Fruit fly (Drosophila melanogaster) whole organism, embryonic: Measurements from ENCODE around the gene SmD1.

Experiments
- Atf6 ChIP-seq: fragments of 200-800 bp; sonication (Bioruptor generic); IDR thresholded peaks from 2 replicates; pipeline ENCODE4 v1.3.6; 2022; ENCODE audit warnings: missing biosample characterization, missing genetic modification characterization
- Bgb ChIP-seq: fragments of 200-800 bp; sonication (Bioruptor generic); IDR thresholded peaks from 2 replicates; pipeline ENCODE4 v1.3.6; 2022; ENCODE audit warnings: missing biosample characterization, missing genetic modification characterization; ENCODE audit not compliant: partially characterized antibody
- CG10979 ChIP-seq: fragments of 200-800 bp; sonication (Bioruptor generic); optimal IDR thresholded peaks from 2 replicates; lab custom pipeline; 2018; ENCODE audit warnings: missing biosample characterization, mild to moderate bottlenecking, missing genetic modification characterization, moderate library complexity
- CG11093 ChIP-seq: fragments of 200-800 bp; sonication (Bioruptor generic); IDR thresholded peaks from 3 replicates; pipeline ENCODE4 v1.3.6; 2022; ENCODE audit warnings: missing biosample characterization, missing genetic modification characterization
- CG14441 ChIP-seq: fragments of 200-800 bp; sonication (Bioruptor generic); IDR thresholded peaks from 2 replicates; pipeline ENCODE4 v1.3.6; 2022; ENCODE audit warnings: missing biosample characterization, missing genetic modification characterization
- CG14860 ChIP-seq: fragments of 200-800 bp; sonication (Bioruptor generic); IDR thresholded peaks from 3 replicates; pipeline ENCODE4 v1.3.6; 2022; ENCODE audit warnings: missing biosample characterization, missing genetic modification characterization; ENCODE audit not compliant: partially characterized antibody
- CG1603 ChIP-seq: fragments of 200-800 bp; sonication (Bioruptor generic); optimal IDR thresholded peaks from 2 replicates; lab custom pipeline; 2019; ENCODE audit warnings: missing biosample characterization, mild to moderate bottlenecking, missing genetic modification characterization, moderate library complexity
- CG16779 ChIP-seq: fragments of 200-800 bp; sonication (Bioruptor generic); IDR thresholded peaks from 2 replicates; pipeline ENCODE4 v1.3.6; 2022; ENCODE audit warnings: missing biosample characterization, missing genetic modification characterization
- CG17328 ChIP-seq: fragments of 200-800 bp; sonication (Bioruptor generic); IDR thresholded peaks from 2 replicates; pipeline ENCODE4 v1.3.6; 2022; ENCODE audit warnings: missing biosample characterization, missing genetic modification characterization
- CG17385 ChIP-seq: fragments of 200-800 bp; sonication (Bioruptor generic); optimal IDR thresholded peaks from 3 replicates; lab custom pipeline; 2018; ENCODE audit warnings: missing biosample characterization, mild to moderate bottlenecking, missing genetic modification characterization
- CG17912 ChIP-seq: fragments of 200-800 bp; sonication (Bioruptor generic); optimal IDR thresholded peaks from 2 replicates; lab custom pipeline; 2018; ENCODE audit warnings: missing biosample characterization, mild to moderate bottlenecking, missing genetic modification characterization
- CG18262 ChIP-seq: fragments of 200-800 bp; optimal IDR thresholded peaks from 3 replicates; lab custom pipeline; 2019; ENCODE audit warnings: missing biosample characterization, mild to moderate bottlenecking, missing genetic modification characterization, moderate library complexity
- CG1832 ChIP-seq: fragments of 200-800 bp; sonication (Bioruptor generic); optimal IDR thresholded peaks from 2 replicates; lab custom pipeline; 2017; ENCODE audit warnings: missing biosample characterization, mild to moderate bottlenecking, missing genetic modification characterization, inconsistent platforms
- CG2712 ChIP-seq: fragments of 200-800 bp; optimal IDR thresholded peaks from 3 replicates; lab custom pipeline; 2019; ENCODE audit warnings: missing biosample characterization, mild to moderate bottlenecking, missing genetic modification characterization, moderate library complexity
- CG4617 ChIP-seq: fragments of 200-800 bp; sonication (Bioruptor generic); optimal IDR thresholded peaks from 3 replicates; lab custom pipeline; 2016; ENCODE audit warnings: missing biosample characterization, missing genetic modification characterization, borderline replicate concordance
- CG6765 ChIP-seq: fragments of 200-800 bp; sonication (Bioruptor generic); optimal IDR thresholded peaks from 3 replicates; lab custom pipeline; 2017; ENCODE audit warnings: missing biosample characterization, mild to moderate bottlenecking, missing genetic modification characterization
- CG7745 ChIP-seq: fragments of 200-800 bp; sonication (Bioruptor generic); optimal IDR thresholded peaks from 2 replicates; lab custom pipeline; 2018; ENCODE audit warnings: missing biosample characterization, mild to moderate bottlenecking, missing genetic modification characterization, moderate library complexity
- CG7963 ChIP-seq: fragments of 200-800 bp; sonication (Bioruptor generic); IDR thresholded peaks from 3 replicates; pipeline ENCODE4 v1.3.6; 2022; ENCODE audit warnings: missing biosample characterization, missing genetic modification characterization; ENCODE audit not compliant: partially characterized antibody
- CG9817 ChIP-seq: fragments of 200-800 bp; sonication (Bioruptor generic); optimal IDR thresholded peaks from 2 replicates; lab custom pipeline; 2018; ENCODE audit warnings: missing biosample characterization, mild to moderate bottlenecking, missing genetic modification characterization, moderate library complexity
- D ChIP-seq, 2 experiments: fragments of 200-800 bp in 1 of 2; fragments of >200 bp in 1 of 2; sonication (Bioruptor generic) in 1 of 2; optimal IDR thresholded peaks; 2 replicates in 1 of 2; 3 replicates in 1 of 2; lab custom pipeline; 2017; ENCODE audit warnings: mild to moderate bottlenecking in 1 of 2, missing biosample characterization in 1 of 2, missing genetic modification characterization in 1 of 2, missing genetic modification reagents in 1 of 2
- Dip2 ChIP-seq: fragments of 200-800 bp; sonication (Bioruptor generic); IDR thresholded peaks from 2 replicates; pipeline ENCODE4 v1.3.6; 2022; ENCODE audit warnings: missing biosample characterization, missing genetic modification characterization
- Ets97D ChIP-seq: fragments of 200-800 bp; sonication (Bioruptor generic); optimal IDR thresholded peaks from 3 replicates; lab custom pipeline; 2016; ENCODE audit warnings: missing biosample characterization, missing genetic modification characterization
- Gug ChIP-seq: fragments of 200-800 bp; sonication (Bioruptor generic); IDR thresholded peaks from 4 replicates; pipeline ENCODE4 v1.3.6; 2022; ENCODE audit warnings: missing biosample characterization, missing genetic modification characterization
- HLH4C ChIP-seq: fragments of 200-800 bp; sonication (Bioruptor generic); IDR thresholded peaks from 3 replicates; pipeline ENCODE4 v1.3.6; 2022; ENCODE audit warnings: missing biosample characterization, missing genetic modification characterization; ENCODE audit not compliant: partially characterized antibody
- MBD-R2 ChIP-seq: fragments of 200-800 bp; sonication (Bioruptor generic); IDR thresholded peaks from 2 replicates; pipeline ENCODE4 v1.3.6; 2022; ENCODE audit warnings: missing biosample characterization, missing genetic modification characterization
- Xrp1 ChIP-seq: fragments of 200-800 bp; sonication (Bioruptor generic); IDR thresholded peaks from 2 replicates; pipeline ENCODE4 v1.3.6; 2022; ENCODE audit warnings: missing biosample characterization, missing genetic modification characterization
- ato ChIP-seq: fragments of 200-800 bp; sonication (Bioruptor generic); IDR thresholded peaks from 2 replicates; pipeline ENCODE4 v1.3.6; 2022; ENCODE audit warnings: missing biosample characterization, missing genetic modification characterization; ENCODE audit not compliant: partially characterized antibody
- bowl ChIP-seq: fragments of 200-800 bp; sonication (Bioruptor generic); IDR thresholded peaks from 2 replicates; pipeline ENCODE4 v1.3.6; 2022; ENCODE audit warnings: missing biosample characterization, missing genetic modification characterization
- br ChIP-seq: fragments of >200 bp; optimal IDR thresholded peaks from 2 replicates; lab custom pipeline; 2017
- bsh ChIP-seq, 2 experiments: fragments of 200-800 bp; sonication (Bioruptor generic); optimal IDR thresholded peaks; 2 replicates each; lab custom pipeline; 2017 to 2018; ENCODE audit warnings: mild to moderate bottlenecking in 2 of 2, missing biosample characterization in 2 of 2, missing genetic modification characterization in 2 of 2, moderate library complexity in 1 of 2
- corto ChIP-seq: fragments of 200-800 bp; sonication (Bioruptor generic); optimal IDR thresholded peaks from 2 replicates; lab custom pipeline; 2016; ENCODE audit warnings: missing biosample characterization, mild to moderate bottlenecking, missing genetic modification characterization, moderate library complexity
- dmrt11E ChIP-seq: fragments of 200-800 bp; sonication (Bioruptor generic); optimal IDR thresholded peaks from 3 replicates; lab custom pipeline; 2018; ENCODE audit warnings: missing biosample characterization, mild to moderate bottlenecking, missing genetic modification characterization, moderate library complexity
- ewg ChIP-seq: fragments of 200-800 bp; sonication (Bioruptor generic); optimal IDR thresholded peaks from 3 replicates; lab custom pipeline; 2017; ENCODE audit warnings: mild to moderate bottlenecking, missing biosample characterization, missing genetic modification reagents, missing genetic modification characterization
- gem ChIP-seq: fragments of 200-800 bp; sonication (Bioruptor generic); optimal IDR thresholded peaks from 2 replicates; lab custom pipeline; 2019; ENCODE audit warnings: missing biosample characterization, mild to moderate bottlenecking, missing genetic modification characterization, moderate library complexity
- hb ChIP-seq: fragments of 200-800 bp; sonication (Bioruptor generic); IDR thresholded peaks from 3 replicates; pipeline ENCODE4 v1.3.6; 2022; ENCODE audit warnings: missing biosample characterization, missing genetic modification characterization; ENCODE audit not compliant: partially characterized antibody
- lola ChIP-seq, 3 experiments: fragments of >200 bp in 2 of 3; fragments of 200-800 bp in 1 of 3; sonication (Bioruptor generic) in 1 of 3; optimal IDR thresholded peaks; 2 replicates each; lab custom pipeline; 2017 to 2019; ENCODE audit warnings: missing biosample characterization in 3 of 3, missing genetic modification characterization in 3 of 3, mild to moderate bottlenecking in 1 of 3, moderate library complexity in 1 of 3
- maf-S ChIP-seq: fragments of 200-800 bp; sonication (Bioruptor generic); optimal IDR thresholded peaks from 2 replicates; lab custom pipeline; 2016; ENCODE audit warnings: missing biosample characterization, missing genetic modification characterization
- prd ChIP-seq, 3 experiments: fragments of >200 bp in 2 of 3; fragments of 200-800 bp in 1 of 3; sonication (Bioruptor generic) in 1 of 3; optimal IDR thresholded peaks in 2 of 3; IDR thresholded peaks in 1 of 3; 2 replicates in 2 of 3; 3 replicates in 1 of 3; pipeline versions ENCODE4 v1.3.6 to Lab custom; 2017 to 2022; ENCODE audit warnings: missing biosample characterization in 1 of 3, missing genetic modification characterization in 1 of 3
- rib ChIP-seq: fragments of 200-800 bp; sonication (Bioruptor generic); IDR thresholded peaks from 2 replicates; pipeline ENCODE4 v1.3.6; 2022; ENCODE audit warnings: missing biosample characterization, missing genetic modification characterization
- row ChIP-seq: fragments of 200-800 bp; sonication (Bioruptor generic); IDR thresholded peaks from 3 replicates; pipeline ENCODE4 v1.3.6; 2022; ENCODE audit warnings: missing biosample characterization, missing genetic modification characterization
- sc ChIP-seq, 3 experiments: fragments of >200 bp in 2 of 3; fragments of 200-800 bp in 1 of 3; sonication (Bioruptor generic) in 1 of 3; optimal IDR thresholded peaks; 2 replicates in 2 of 3; 3 replicates in 1 of 3; lab custom pipeline; 2017; ENCODE audit warnings: mild to moderate bottlenecking in 1 of 3, missing biosample characterization in 1 of 3, missing genetic modification characterization in 1 of 3, missing genetic modification reagents in 1 of 3
- sens ChIP-seq: fragments of 200-800 bp; sonication (Bioruptor generic); peaks from one replicate; lab custom pipeline; 2016; ENCODE audit warnings: missing biosample characterization, missing genetic modification characterization
- stwl ChIP-seq: fragments of 200-800 bp; sonication (Bioruptor generic); optimal IDR thresholded peaks from 3 replicates; lab custom pipeline; 2018; ENCODE audit warnings: missing biosample characterization, mild to moderate bottlenecking, missing genetic modification characterization, moderate library complexity
- tna ChIP-seq: fragments of 200-800 bp; sonication (Bioruptor generic); IDR thresholded peaks from 2 replicates; pipeline ENCODE4 v1.3.6; 2022; ENCODE audit warnings: missing biosample characterization, missing genetic modification characterization; ENCODE audit not compliant: partially characterized antibody
- wek ChIP-seq: fragments of 200-800 bp; sonication (Bioruptor generic); optimal IDR thresholded peaks from 3 replicates; lab custom pipeline; 2018; ENCODE audit warnings: missing biosample characterization, mild to moderate bottlenecking, missing genetic modification characterization, moderate library complexity
- zfh1 ChIP-seq: fragments of 200-800 bp; sonication (Bioruptor generic); IDR thresholded peaks from 3 replicates; pipeline ENCODE4 v1.3.6; 2022; ENCODE audit warnings: missing biosample characterization, missing genetic modification characterization

SmD1 gene

dm6 chr3L:12725749-12726148, 8.7 kb downstream of the SmD1 start (continued):
- no peak for TF ChIP-seq CG1832
- no peak for TF ChIP-seq sc (optimal IDR thresholded peaks at IDR 0.05; lab: Kevin White, UChicago)
- TF ChIP-seq sc (GFP tag; optimal IDR thresholded peaks at IDR 0.05; lab: Kevin White, UChicago): no peak

- TF ChIP-seq Gug (GFP tag; lab: Robert Waterston, UW): no peak
- TF ChIP-seq rib (GFP tag; lab: Robert Waterston, UW): no peak
- peak in 1 of 3 experiments; percentile 21 for TF ChIP-seq lola (GFP tag; optimal IDR thresholded peaks at IDR 0.05; lab: Kevin White, UChicago)
- TF ChIP-seq row: peak; percentile 56; the same call in 2 of the 3 replicates
- TF ChIP-seq CG4617 (GFP tag; lab: Kevin White, UChicago): no peak
- TF ChIP-seq stwl (tag; lab: Kevin White, UChicago): no peak
- TF ChIP-seq ato (GFP tag; lab: Robert Waterston, UW): peak; percentile 43; the same call in 1 of the 2 replicates
- TF ChIP-seq CG7745: no peak
- TF ChIP-seq hb (GFP tag; lab: Robert Waterston, UW): 0 out of 3 replicates have a peak, but pooled peaks have one; percentile 52
- no peak for TF ChIP-seq CG14441 (GFP tag; lab: Robert Waterston, UW)
- TF ChIP-seq CG17328 (GFP tag; lab: Robert Waterston, UW): 0 out of 2 replicates have a peak, but pooled peaks have one; percentile 24
- peak; percentile 64 for TF ChIP-seq CG14860 (GFP tag; lab: Robert Waterston, UW)
- no peak for TF ChIP-seq Atf6 (GFP tag; lab: Robert Waterston, UW)
- TF ChIP-seq Dip2: no peak
- no peak for TF ChIP-seq CG6765 (GFP tag; lab: Kevin White, UChicago)
- no peak for TF ChIP-seq prd (optimal IDR thresholded peaks at IDR 0.05; lab: Kevin White, UChicago)
- TF ChIP-seq prd (GFP tag; IDR thresholded peaks at IDR 0.05; lab: Robert Waterston, UW): 0 out of 3 replicates have a peak, but pooled peaks have one; percentile 7
- peak; percentile 28 for TF ChIP-seq dmrt11E (tag; lab: Kevin White, UChicago)
- TF ChIP-seq gem (tag; lab: Kevin White, UChicago): peak; percentile 20
- TF ChIP-seq sens (GFP tag; lab: Kevin White, UChicago): peak; percentile 33
- TF ChIP-seq corto (GFP tag; lab: Kevin White, UChicago): no peak
- TF ChIP-seq MBD-R2 (GFP tag; lab: Robert Waterston, UW): no peak
- TF ChIP-seq br (lab: Kevin White, UChicago): no peak
- TF ChIP-seq ewg: peak; percentile 30
- no peak for TF ChIP-seq maf-S (GFP tag; lab: Kevin White, UChicago)
- no peak for TF ChIP-seq wek (GFP tag; lab: Kevin White, UChicago)
- no peak for TF ChIP-seq CG9817 (tag; lab: Kevin White, UChicago)
- peak; percentile 6; the same call in 1 of the 2 replicates for TF ChIP-seq Xrp1 (GFP tag; lab: Robert Waterston, UW)
- no peak for TF ChIP-seq Bgb
- TF ChIP-seq CG17385 (GFP tag; lab: Kevin White, UChicago): no peak
- TF ChIP-seq CG1603 (tag; lab: Kevin White, UChicago): peak; percentile 35
- TF ChIP-seq CG2712 (tag; lab: Kevin White, UChicago): peak; percentile 38
- TF ChIP-seq D (optimal IDR thresholded peaks at IDR 0.05; lab: Kevin White, UChicago): no peak
- TF ChIP-seq D (GFP tag; optimal IDR thresholded peaks at IDR 0.05; lab: Kevin White, UChicago): no peak
- TF ChIP-seq bowl (GFP tag; lab: Robert Waterston, UW): no peak
- TF ChIP-seq CG16779 (GFP tag; lab: Robert Waterston, UW): no peak
- TF ChIP-seq zfh1: 0 out of 3 replicates have a peak, but pooled peaks have one; percentile 5
- peak; percentile 69 for TF ChIP-seq HLH4C (GFP tag; lab: Robert Waterston, UW)
- TF ChIP-seq CG18262: peak; percentile 29
- peak; percentile 62; the same call in 2 of the 3 replicates for TF ChIP-seq CG7963 (GFP tag; lab: Robert Waterston, UW)
- TF ChIP-seq bsh (GFP tag; optimal IDR thresholded peaks at IDR 0.05; lab: Kevin White, UChicago): peak in 1 of 2 experiments; percentile 1
- peak; percentile 17 for TF ChIP-seq CG10979
- no peak for TF ChIP-seq CG17912 (GFP tag; lab: Kevin White, UChicago)
- no peak for TF ChIP-seq CG11093 (GFP tag; lab: Robert Waterston, UW)
- TF ChIP-seq Ets97D (GFP tag; lab: Kevin White, UChicago): no peak
- TF ChIP-seq tna (GFP tag; lab: Robert Waterston, UW): peak; percentile 25; the same call in 1 of the 2 replicates
Observed at dm6 chr3L:12720699-12721098, 13.7 kb downstream of the SmD1 start.
